Worm (Caenorhabditis elegans) whole organism, L3 larva: ENCODE results near the gene Y55F3BL.4.

Source experiments
- R02D3.7 ChIP-seq: fragments of 150-350 bp; optimal IDR thresholded peaks from 2 replicates; lab custom pipeline; 2014; ENCODE audit warnings: missing biosample characterization, missing genetic modification characterization
- ZK546.5 ChIP-seq: sonication (generic microtip); optimal IDR thresholded peaks from 2 replicates; lab custom pipeline; 2017; ENCODE audit warnings: missing biosample characterization, missing genetic modification characterization
- aly-2 ChIP-seq: fragments of 150-350 bp; optimal IDR thresholded peaks from 2 replicates; lab custom pipeline; 2014; ENCODE audit warnings: missing biosample characterization, missing genetic modification characterization
- ama-1 ChIP-seq: fragments of 150-350 bp; optimal IDR thresholded peaks from 2 replicates; lab custom pipeline; 2018
- ceh-28 ChIP-seq: fragments of 150-350 bp; optimal IDR thresholded peaks from 2 replicates; lab custom pipeline; 2014; ENCODE audit warnings: missing biosample characterization, missing genetic modification reagents, missing genetic modification characterization
- daf-12 ChIP-seq: fragments of 150-350 bp; optimal IDR thresholded peaks from 2 replicates; lab custom pipeline; 2014; ENCODE audit warnings: missing biosample characterization, missing genetic modification reagents, missing genetic modification characterization
- egl-27 ChIP-seq: sonication (generic microtip); optimal IDR thresholded peaks from 4 replicates; lab custom pipeline; 2017; ENCODE audit warnings: missing biosample characterization, missing genetic modification reagents, missing genetic modification characterization
- egl-5 ChIP-seq: fragments of 150-350 bp; optimal IDR thresholded peaks from 2 replicates; lab custom pipeline; 2017; ENCODE audit warnings: missing biosample characterization, missing genetic modification reagents, missing genetic modification characterization, inconsistent platforms
- elt-3 ChIP-seq, 3 experiments: fragments of 150-350 bp in 1 of 3; sonication (generic microtip) in 2 of 3; optimal IDR thresholded peaks; 2 replicates in 2 of 3; 4 replicates in 1 of 3; lab custom pipeline; 2014 to 2017; ENCODE audit warnings: missing biosample characterization in 3 of 3, missing genetic modification characterization in 3 of 3
- eor-1 ChIP-seq, 2 experiments: fragments of 150-350 bp; optimal IDR thresholded peaks; 2 replicates each; lab custom pipeline; 2014 to 2018; ENCODE audit warnings: missing biosample characterization in 2 of 2, missing genetic modification characterization in 2 of 2
- fkh-2 ChIP-seq: fragments of 150-350 bp; optimal IDR thresholded peaks from 2 replicates; lab custom pipeline; 2014; ENCODE audit warnings: missing biosample characterization, missing genetic modification reagents, missing genetic modification characterization
- fos-1 ChIP-seq: fragments of 150-350 bp; optimal IDR thresholded peaks from 2 replicates; lab custom pipeline; 2014; ENCODE audit warnings: missing biosample characterization, missing genetic modification characterization
- hmg-11 ChIP-seq: sonication (generic microtip); optimal IDR thresholded peaks from 2 replicates; lab custom pipeline; 2016; ENCODE audit warnings: missing genetic modification characterization, missing compliant biosample characterization
- jun-1 ChIP-seq: fragments of 150-350 bp; optimal IDR thresholded peaks from 2 replicates; lab custom pipeline; 2014; ENCODE audit warnings: missing biosample characterization, missing genetic modification reagents, missing genetic modification characterization
- lin-39 ChIP-seq: fragments of 150-350 bp; optimal IDR thresholded peaks from 2 replicates; lab custom pipeline; 2018; ENCODE audit warnings: missing biosample characterization, missing genetic modification reagents, missing genetic modification characterization
- lsy-12 ChIP-seq: sonication (generic microtip); optimal IDR thresholded peaks from 2 replicates; lab custom pipeline; 2016; ENCODE audit warnings: mild to moderate bottlenecking, missing genetic modification characterization, missing compliant biosample characterization
- mdl-1 ChIP-seq: fragments of 150-350 bp; optimal IDR thresholded peaks from 2 replicates; lab custom pipeline; 2014; ENCODE audit warnings: missing biosample characterization, missing genetic modification characterization
- mml-1 ChIP-seq: fragments of 150-350 bp; sonication (generic microtip); optimal IDR thresholded peaks from 3 replicates; lab custom pipeline; 2014; ENCODE audit warnings: missing biosample characterization, missing genetic modification characterization
- nfya-1 ChIP-seq: sonication (generic microtip); optimal IDR thresholded peaks from 2 replicates; lab custom pipeline; 2017; ENCODE audit warnings: missing genetic modification characterization, mild to moderate bottlenecking, missing compliant biosample characterization, antibody characterized with exemption, moderate library complexity; ENCODE audit not compliant: insufficient read depth
- nhr-11 ChIP-seq: fragments of 150-350 bp; optimal IDR thresholded peaks from 2 replicates; lab custom pipeline; 2014; ENCODE audit warnings: missing biosample characterization, missing genetic modification characterization
- nhr-12 ChIP-seq: fragments of 150-350 bp; optimal IDR thresholded peaks from 2 replicates; lab custom pipeline; 2014; ENCODE audit warnings: missing biosample characterization, missing genetic modification characterization
- nhr-23 ChIP-seq: fragments of 150-350 bp; optimal IDR thresholded peaks from 2 replicates; lab custom pipeline; 2014; ENCODE audit warnings: missing biosample characterization, missing genetic modification reagents, missing genetic modification characterization
- nhr-237 ChIP-seq: fragments of 150-350 bp; optimal IDR thresholded peaks from 2 replicates; lab custom pipeline; 2014; ENCODE audit warnings: missing biosample characterization, missing genetic modification characterization
- nhr-25 ChIP-seq: sonication (generic microtip); optimal IDR thresholded peaks from 2 replicates; lab custom pipeline; 2017; ENCODE audit warnings: missing biosample characterization, missing genetic modification characterization
- nhr-28 ChIP-seq: fragments of 150-350 bp; optimal IDR thresholded peaks from 2 replicates; lab custom pipeline; 2014; ENCODE audit warnings: missing biosample characterization, missing genetic modification characterization
- nhr-43 ChIP-seq: sonication (generic microtip); optimal IDR thresholded peaks from 2 replicates; lab custom pipeline; 2016; ENCODE audit warnings: mild to moderate bottlenecking, missing genetic modification characterization, missing compliant biosample characterization; ENCODE audit not compliant: poor library complexity, severe bottlenecking
- nhr-67 ChIP-seq: fragments of 150-350 bp; optimal IDR thresholded peaks from 2 replicates; lab custom pipeline; 2014; ENCODE audit warnings: missing biosample characterization, missing genetic modification characterization
- nhr-76 ChIP-seq: fragments of 150-350 bp; sonication (generic microtip); optimal IDR thresholded peaks from 5 replicates; lab custom pipeline; 2014; ENCODE audit warnings: missing biosample characterization, missing genetic modification characterization
- nhr-77 ChIP-seq: fragments of 150-350 bp; optimal IDR thresholded peaks from 2 replicates; lab custom pipeline; 2014; ENCODE audit warnings: missing biosample characterization, missing genetic modification characterization
- pqm-1 ChIP-seq: fragments of 150-350 bp; optimal IDR thresholded peaks from 2 replicates; lab custom pipeline; 2017; ENCODE audit warnings: missing biosample characterization, missing genetic modification characterization, inconsistent platforms
- sea-2 ChIP-seq: fragments of 150-350 bp; sonication (generic microtip); optimal IDR thresholded peaks from 4 replicates; lab custom pipeline; 2014; ENCODE audit warnings: missing biosample characterization, missing genetic modification reagents, missing genetic modification characterization
- snpc-4 ChIP-seq: fragments of 150-350 bp; optimal IDR thresholded peaks from 2 replicates; lab custom pipeline; 2014; ENCODE audit warnings: missing biosample characterization, missing genetic modification characterization
- unc-39 ChIP-seq: sonication (generic microtip); optimal IDR thresholded peaks from 4 replicates; lab custom pipeline; 2017; ENCODE audit warnings: missing biosample characterization, missing genetic modification characterization
- unc-62 ChIP-seq: fragments of 150-350 bp; sonication (generic microtip); optimal IDR thresholded peaks from 4 replicates; lab custom pipeline; 2014; ENCODE audit warnings: missing biosample characterization, missing genetic modification reagents, missing genetic modification characterization
- zag-1 ChIP-seq: fragments of 150-350 bp; optimal IDR thresholded peaks from 2 replicates; lab custom pipeline; 2014; ENCODE audit warnings: missing biosample characterization, missing genetic modification characterization
- ztf-11 ChIP-seq: fragments of 150-350 bp; optimal IDR thresholded peaks from 2 replicates; lab custom pipeline; 2014; ENCODE audit warnings: missing biosample characterization, missing genetic modification characterization
- ztf-4 ChIP-seq: fragments of 150-350 bp; optimal IDR thresholded peaks from 2 replicates; lab custom pipeline; 2014; ENCODE audit warnings: missing biosample characterization, missing genetic modification characterization

The Y55F3BL.4 gene

DNA sequence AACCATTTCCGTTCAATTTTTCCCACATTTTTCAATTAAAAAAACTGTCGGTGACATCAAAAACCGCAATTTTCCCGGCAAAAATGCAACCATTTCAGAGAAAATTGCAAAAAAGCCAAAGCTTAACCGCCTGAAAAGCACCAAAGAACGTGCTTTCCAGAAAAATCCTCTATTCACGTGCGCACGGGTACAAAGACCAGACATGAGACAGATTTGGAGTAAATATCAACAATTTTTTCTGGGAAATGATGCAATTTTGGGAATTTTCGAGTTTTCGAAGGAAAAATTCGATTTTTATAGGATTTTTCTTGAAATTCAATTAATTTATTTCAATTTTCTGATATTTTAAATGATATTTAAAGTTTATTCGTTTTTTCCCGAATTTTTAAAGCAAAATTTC lies 24.2 kb downstream of the Y55F3BL.4 start:
- TF ChIP-seq nfya-1 (tag; lab: Kevin White, UChicago) (no peak), nhr-23 (tag; lab: Kevin White, UChicago) (no peak), egl-5 (tag; lab: Kevin White, UChicago) (no peak), pqm-1 (tag; lab: Kevin White, UChicago) (no peak), fkh-2 (tag; lab: Kevin White, UChicago) (no peak), hmg-11 (tag; lab: Kevin White, UChicago) (no peak), ZK546.5 (no peak)

DNA sequence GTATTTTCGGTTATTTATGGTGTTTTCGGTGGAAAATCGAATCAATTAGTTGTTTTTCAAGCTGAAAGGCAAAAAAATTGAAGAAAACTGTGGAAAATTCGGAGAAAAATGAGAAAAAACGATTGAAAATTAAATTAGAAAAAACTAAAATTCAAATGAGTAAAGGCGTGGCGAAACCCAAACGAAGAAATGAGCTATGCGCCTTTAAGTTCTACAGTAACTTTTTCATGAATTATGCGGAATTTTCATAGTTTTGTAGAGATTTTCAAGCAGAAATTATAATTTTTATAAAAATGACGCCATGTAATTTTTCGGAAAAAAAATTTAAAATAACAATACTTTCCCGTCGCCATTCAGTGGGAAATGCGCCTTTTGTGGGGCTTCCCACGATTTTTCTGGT lies 24.8 kb downstream of the Y55F3BL.4 start:
- TF ChIP-seq zag-1 (tag; lab: Kevin White, UChicago) (no peak), eor-1 (tag; optimal IDR thresholded peaks at IDR 0.05; lab: Kevin White, UChicago) (no peak), sea-2 (no peak), daf-12 (no peak), mml-1 (tag; lab: Kevin White, UChicago) (no peak), mdl-1 (tag; lab: Kevin White, UChicago) (no peak), lin-39 (tag; lab: Kevin White, UChicago) (no peak), egl-27 (tag; lab: Kevin White, UChicago) (no peak), lsy-12 (tag; lab: Kevin White, UChicago) (no peak), nhr-25 (tag; lab: Kevin White, UChicago) (no peak), R02D3.7 (tag; lab: Kevin White, UChicago) (no peak), nhr-237 (tag; lab: Kevin White, UChicago) (no peak), hmg-11 (tag; lab: Kevin White, UChicago) (no peak), pqm-1 (tag; lab: Kevin White, UChicago) (no peak), nhr-28 (tag; lab: Kevin White, UChicago) (no peak), ZK546.5 (no peak), unc-62 (GFP tag; lab: Kevin White, UChicago) (no peak), ceh-28 (tag; lab: Kevin White, UChicago) (no peak), ama-1 (no peak)

DNA sequence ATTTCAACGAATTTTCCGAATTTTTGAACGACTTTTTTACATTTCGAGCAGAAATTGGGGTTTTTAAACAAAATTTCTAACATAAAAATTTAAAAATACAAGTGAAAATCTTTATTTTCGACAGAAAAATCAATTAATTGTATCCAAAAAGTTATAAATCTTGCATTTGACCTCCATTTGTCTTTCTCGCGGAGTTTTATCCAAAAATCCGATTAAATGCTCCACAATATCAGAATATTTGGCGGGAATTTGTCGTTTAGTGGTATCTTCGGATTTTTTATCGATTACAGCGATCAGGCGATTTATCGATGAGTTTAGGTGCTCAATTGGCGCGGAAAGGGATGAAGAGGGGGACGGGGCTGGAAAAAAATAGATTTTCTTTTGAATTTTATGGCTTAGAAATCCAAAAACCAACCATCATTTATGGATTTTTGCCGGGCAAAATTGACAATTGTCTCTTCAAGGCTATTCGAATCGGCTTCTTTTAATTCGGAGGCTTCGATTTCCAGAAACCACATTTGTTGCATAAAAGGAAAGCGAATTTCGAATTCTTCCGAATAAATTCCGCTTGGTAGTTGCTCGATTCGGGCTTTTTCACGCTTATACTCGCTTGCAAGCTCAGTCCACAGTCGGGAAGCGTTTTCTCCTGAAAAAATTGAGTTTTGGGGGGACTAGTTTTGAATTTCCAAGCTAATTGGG lies 25.5 kb downstream of the Y55F3BL.4 start:
- TF ChIP-seq egl-5 (tag; lab: Kevin White, UChicago) (no peak), nhr-77 (tag; lab: Kevin White, UChicago) (no peak), pqm-1 (tag; lab: Kevin White, UChicago) (no peak), fos-1 (tag; lab: Kevin White, UChicago) (no peak), ceh-28 (tag; lab: Kevin White, UChicago) (no peak), ZK546.5 (no peak), snpc-4 (no peak), daf-12 (no peak), ztf-11 (tag; lab: Kevin White, UChicago) (no peak), nhr-12 (tag; lab: Kevin White, UChicago) (no peak), jun-1 (no peak), aly-2 (tag; lab: Kevin White, UChicago) (no peak), mml-1 (tag; lab: Kevin White, UChicago) (no peak), nhr-237 (tag; lab: Kevin White, UChicago) (no peak), sea-2 (no peak), unc-39 (no peak), nhr-67 (no peak), nhr-11 (no peak), nhr-76 (tag; lab: Kevin White, UChicago) (no peak), nhr-43 (tag; lab: Kevin White, UChicago) (no peak)
- TF ChIP-seq, all 47 proteins: peak for 0

DNA sequence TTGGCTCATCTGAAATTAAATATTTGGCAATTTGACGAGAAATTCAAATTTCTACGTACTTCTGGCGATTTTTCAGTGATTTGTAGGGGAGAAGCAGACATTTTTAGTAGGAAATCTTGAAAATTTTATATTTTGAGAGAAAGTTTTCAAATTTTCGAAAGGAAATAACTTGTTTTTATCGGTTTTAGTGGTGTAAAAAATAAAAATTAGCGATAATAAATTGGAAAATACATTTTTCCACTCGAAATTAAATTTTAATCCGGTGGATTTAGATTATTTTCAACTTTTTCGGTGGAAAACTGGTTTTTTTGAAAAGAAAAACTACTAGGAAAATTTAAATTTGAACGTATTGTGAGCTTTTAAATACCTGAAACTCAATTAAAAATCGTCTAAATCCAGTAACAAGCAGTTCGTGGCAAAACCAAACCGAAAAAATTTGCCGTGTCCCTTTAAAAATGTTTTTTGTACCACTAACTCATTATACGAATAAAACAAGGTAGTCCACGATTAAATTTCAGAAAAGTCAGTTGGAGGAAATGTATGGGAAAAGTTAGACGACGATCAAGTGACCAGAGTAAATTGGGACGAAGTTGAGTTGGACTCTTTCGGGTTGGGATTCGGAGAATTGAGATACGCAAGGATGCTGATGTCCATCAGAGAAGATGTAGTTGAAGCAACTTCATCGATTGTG lies 27.0 kb downstream of the Y55F3BL.4 start, which contains the start of the genes madf-1 and Y55F3BR.10:
TSS of gene madf-1 (minus strand) at position 101 of the 691 bp plus-strand sequence.
TSS of gene Y55F3BR.10 (plus strand) at position 641 of the 691 bp plus-strand sequence.
- TF ChIP-seq nfya-1 (tag; lab: Kevin White, UChicago) (no peak), ztf-4 (tag; lab: Kevin White, UChicago) (no peak), jun-1 (no peak), unc-39 (no peak), ztf-11 (tag; lab: Kevin White, UChicago) (no peak), elt-3 (tag; optimal IDR thresholded peaks at IDR 0.05; lab: Kevin White, UChicago) (no peak), sea-2 (no peak), R02D3.7 (tag; lab: Kevin White, UChicago) (no peak), nhr-67 (no peak), unc-62 (GFP tag; lab: Kevin White, UChicago) (no peak), hmg-11 (tag; lab: Kevin White, UChicago) (no peak), nhr-23 (tag; lab: Kevin White, UChicago) (no peak)
